Fruit fly (Drosophila melanogaster): Measurements from ENCODE around the gene CG9121.

DNA sequence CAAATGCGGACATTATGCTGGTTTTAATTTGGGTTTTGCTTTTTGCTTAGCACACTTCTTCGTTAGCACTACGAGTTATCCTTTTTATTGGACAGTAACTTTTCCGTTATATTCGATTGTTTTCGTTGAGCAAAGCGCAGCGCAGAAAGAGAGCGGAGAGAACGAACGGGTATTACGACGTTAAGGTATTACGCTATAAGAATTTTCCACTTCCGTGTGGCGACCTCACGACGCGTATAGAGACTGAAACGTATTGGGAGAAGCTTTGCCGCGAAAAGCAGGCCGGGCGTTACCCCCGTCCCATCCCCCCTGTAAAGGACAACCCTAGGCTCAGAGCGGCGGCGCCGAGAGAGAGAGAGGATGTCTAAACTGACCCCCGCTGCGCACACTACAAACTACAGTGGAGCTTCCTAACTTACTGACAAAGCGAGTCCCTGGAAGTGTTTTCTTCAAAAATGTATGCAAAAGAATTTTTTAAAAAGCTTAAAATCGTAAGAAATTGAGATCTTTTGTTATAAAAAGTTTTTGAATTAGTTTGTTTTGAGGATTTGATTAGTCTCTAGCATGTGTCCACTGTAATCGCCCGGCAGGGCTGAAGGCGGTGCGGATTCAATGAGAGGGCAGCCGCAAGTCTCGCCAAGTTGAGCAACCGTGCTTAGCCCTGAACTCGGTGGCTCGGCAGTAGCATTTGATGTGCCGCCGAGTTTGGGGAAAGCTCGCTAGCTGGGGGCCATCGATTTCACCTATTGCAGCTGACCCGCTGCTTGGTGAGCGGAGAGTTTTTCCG lies 46.0 kb downstream of the CG9121 start:
- TF ChIP-seq Neu2 (GFP tag; optimal IDR thresholded peaks at IDR 0.05; ENCODE audit: borderline replicate concordance), result peak; percentile 59
- TF ChIP-seq Optix (GFP tag; IDR thresholded peaks at IDR 0.05), result peak; percentile 91
- TF ChIP-seq insv (GFP tag; optimal IDR thresholded peaks at IDR 0.05), result peak; percentile 9 to 58
- peak; percentile 91 for TF ChIP-seq Mes4 (GFP tag; optimal IDR thresholded peaks at IDR 0.05)
- peak; percentile 84 for TF ChIP-seq D19B (GFP tag; optimal IDR thresholded peaks at IDR 0.05)
- peak; percentile 88 for TF ChIP-seq CG2875 (GFP tag; optimal IDR thresholded peaks at IDR 0.05)
- TF ChIP-seq Six4 (GFP tag; optimal IDR thresholded peaks at IDR 0.05), result peak; percentile 91
- peak; percentile 89 for TF ChIP-seq Bdp1 (GFP tag; optimal IDR thresholded peaks at IDR 0.05)
- peak; percentile 94 for TF ChIP-seq Dad (GFP tag; optimal IDR thresholded peaks at IDR 0.05)
- TF ChIP-seq CG15479 (GFP tag; optimal IDR thresholded peaks at IDR 0.05), result no peak
- TF ChIP-seq CG7745 (tag; optimal IDR thresholded peaks at IDR 0.05), result no peak

Measured in whole organism, embryonic.